Worm (Caenorhabditis elegans) whole organism, L2 larva: ENCODE data around the gene hpo-12.

Source experiments
- C34F6.9 ChIP-seq: fragments of 150-350 bp; optimal IDR thresholded peaks from 2 replicates; lab custom pipeline; 2014; ENCODE audit warnings: missing biosample characterization, missing genetic modification characterization
- Y55F3AM.14 ChIP-seq: fragments of 200-800 bp; sonication (Bioruptor generic); optimal IDR thresholded peaks from 2 replicates; lab custom pipeline; 2018; ENCODE audit warnings: mild to moderate bottlenecking, missing genetic modification characterization, missing compliant biosample characterization
- dmd-4 ChIP-seq: sonication (generic microtip); optimal IDR thresholded peaks from 2 replicates; lab custom pipeline; 2017; ENCODE audit warnings: missing biosample characterization, missing genetic modification characterization
- egl-27 ChIP-seq: sonication (generic microtip); optimal IDR thresholded peaks from 3 replicates; lab custom pipeline; 2017; ENCODE audit warnings: missing biosample characterization, missing genetic modification reagents, missing genetic modification characterization
- elt-3 ChIP-seq: sonication (generic microtip); optimal IDR thresholded peaks from 2 replicates; lab custom pipeline; 2017; ENCODE audit warnings: missing biosample characterization, missing genetic modification characterization
- lin-11 ChIP-seq: fragments of 150-350 bp; sonication (generic microtip); optimal IDR thresholded peaks from 2 replicates; lab custom pipeline; 2014; ENCODE audit warnings: missing biosample characterization, missing genetic modification characterization, inconsistent platforms, mixed read lengths
- lin-13 ChIP-seq: fragments of 150-350 bp; optimal IDR thresholded peaks from 2 replicates; lab custom pipeline; 2014; ENCODE audit warnings: missing biosample characterization, missing genetic modification reagents, missing genetic modification characterization
- lsy-2 ChIP-seq, 2 experiments: fragments of 150-350 bp in 1 of 2; sonication (generic microtip) in 1 of 2; optimal IDR thresholded peaks; 2 replicates each; lab custom pipeline; 2014 to 2017; ENCODE audit warnings: missing biosample characterization in 2 of 2, missing genetic modification characterization in 2 of 2
- peb-1 ChIP-seq: fragments of 150-350 bp; optimal IDR thresholded peaks from 2 replicates; lab custom pipeline; 2014; ENCODE audit warnings: missing biosample characterization, missing genetic modification characterization
- unc-62 ChIP-seq: fragments of 150-350 bp; optimal IDR thresholded peaks from 2 replicates; lab custom pipeline; 2014; ENCODE audit warnings: missing biosample characterization, missing genetic modification reagents, missing genetic modification characterization

DNA sequence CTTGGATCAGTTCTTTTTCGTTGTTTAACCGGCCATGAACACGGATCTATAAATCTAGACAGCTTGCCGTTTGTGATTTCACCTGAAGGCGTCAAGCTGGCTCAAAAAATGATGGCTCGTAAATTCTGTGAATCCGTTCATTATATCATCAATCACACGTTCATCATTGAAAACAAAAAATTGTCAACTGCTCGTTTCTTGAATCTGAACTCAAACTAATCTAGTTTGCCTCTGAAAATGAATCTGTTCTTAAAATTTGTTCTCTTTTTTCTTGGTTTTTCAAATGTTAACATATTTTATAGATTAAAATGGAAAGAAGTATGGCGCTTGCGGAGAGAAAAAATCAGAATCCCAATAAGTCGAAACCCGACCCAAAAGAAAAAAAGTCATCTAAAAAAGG, 7.8 kb downstream of the hpo-12 start, which contains the start of gene C42C1.8:
- TF ChIP-seq C34F6.9 (tag; lab: Kevin White, UChicago) (no peak), egl-27 (tag; lab: Kevin White, UChicago) (no peak), peb-1 (tag; lab: Kevin White, UChicago) (no peak), elt-3 (no peak), lin-11 (no peak), lsy-2 (tag; optimal IDR thresholded peaks at IDR 0.05; lab: Kevin White, UChicago) (no peak), Y55F3AM.14 (no peak), lin-13 (GFP tag; lab: Kevin White, UChicago) (no peak), unc-62 (GFP tag; lab: Kevin White, UChicago) (no peak), dmd-4 (tag; lab: Kevin White, UChicago) (no peak)
